Worm (Caenorhabditis elegans) whole organism, dauer: ENCODE results near the gene lbp-8.

Source experiments
- unc-62 ChIP-seq: sonication (generic microtip); optimal IDR thresholded peaks from 2 replicates; lab custom pipeline; 2017; ENCODE audit warnings: missing biosample characterization, missing genetic modification reagents, missing genetic modification characterization

lbp-8 gene

DNA sequence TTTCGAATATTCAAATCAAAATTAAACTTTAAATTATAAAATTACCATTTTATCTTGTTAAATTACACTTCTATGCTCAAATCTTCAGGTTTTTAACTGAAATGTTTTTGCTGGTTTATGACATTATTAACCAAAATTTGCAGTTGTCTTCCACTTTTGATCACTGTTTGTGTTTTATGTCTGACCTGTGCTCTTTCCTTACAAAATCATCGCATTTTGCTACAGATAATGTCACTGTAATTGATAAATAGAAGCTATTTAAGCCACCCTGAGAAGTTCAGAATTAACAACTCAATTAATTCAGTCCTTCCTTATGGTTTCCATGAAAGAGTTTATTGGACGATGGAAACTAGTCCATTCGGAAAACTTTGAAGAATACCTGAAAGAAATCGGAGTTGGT, at the start of gene lbp-8:
Gene lbp-8 (plus strand): TSS at position 301 of the 400 bp plus-strand sequence.
- TF ChIP-seq unc-62: no peak

DNA sequence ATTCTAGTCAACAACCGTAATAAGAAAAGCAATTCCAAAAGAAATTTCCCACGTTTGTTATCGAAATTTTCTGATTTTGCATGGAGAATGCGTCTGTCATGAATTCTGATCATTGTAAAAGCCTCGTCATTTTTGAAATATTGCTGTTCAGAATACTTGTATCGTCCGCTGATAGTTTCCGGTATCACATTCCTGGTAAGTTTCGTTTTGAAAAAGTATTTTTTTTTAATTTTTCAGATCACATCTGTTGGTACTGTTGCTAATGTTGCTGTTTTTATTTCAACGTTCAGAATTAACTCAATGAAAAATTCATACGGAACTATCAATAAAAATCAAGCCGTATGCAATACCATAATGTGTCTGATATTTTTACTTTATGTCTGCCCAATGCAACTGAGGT, 49.7 kb upstream of the lbp-8 start, which contains the start of gene srx-17:
Gene srx-17 (plus strand): TSS at position 301 of the 400 bp plus-strand sequence.
- TF ChIP-seq unc-62: no peak

DNA sequence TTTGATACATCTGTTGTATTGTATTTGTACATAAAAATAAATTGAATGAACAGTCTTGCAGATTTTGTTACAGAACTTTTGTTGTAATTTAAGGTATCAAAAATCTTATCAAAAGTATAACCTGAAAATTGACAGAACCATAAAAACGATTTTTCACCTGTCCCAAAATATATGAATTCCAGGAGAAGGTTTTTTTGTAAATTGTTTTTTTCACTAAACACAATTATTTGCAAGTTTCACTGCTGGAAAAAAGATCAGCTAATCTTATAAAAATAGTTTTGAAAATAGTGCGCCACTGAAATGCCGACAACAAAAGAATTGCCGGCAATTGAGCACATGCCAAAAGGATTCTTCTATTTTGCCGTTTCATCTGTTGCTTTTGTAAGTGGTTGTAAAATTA, 47.4 kb upstream of the lbp-8 start, which contains the start of gene srx-130:
Gene srx-130 (plus strand): TSS at position 301 of the 400 bp plus-strand sequence.
- TF ChIP-seq unc-62: no peak

DNA sequence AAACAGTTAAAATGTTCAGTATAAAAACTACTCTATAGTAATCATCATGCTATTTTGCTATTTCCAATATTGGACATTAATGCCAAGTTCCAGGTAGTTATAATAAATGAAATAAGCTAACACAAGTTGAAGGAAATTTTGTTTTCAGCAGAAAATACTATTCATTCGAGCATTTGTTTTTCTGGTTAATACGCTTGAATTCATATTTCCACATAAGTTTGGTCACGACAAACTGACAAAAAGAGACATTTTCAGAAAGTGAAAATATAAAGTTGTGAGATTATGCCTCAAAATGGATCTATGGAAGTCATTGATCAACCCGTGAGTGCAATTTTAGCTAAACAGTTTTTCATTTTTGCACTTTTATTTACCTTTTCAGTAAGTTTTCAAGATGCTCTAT, 45.4 kb upstream of the lbp-8 start, which contains the start of gene srx-131:
Gene srx-131 (plus strand): TSS at position 301 of the 400 bp plus-strand sequence.
- TF ChIP-seq unc-62: no peak

DNA sequence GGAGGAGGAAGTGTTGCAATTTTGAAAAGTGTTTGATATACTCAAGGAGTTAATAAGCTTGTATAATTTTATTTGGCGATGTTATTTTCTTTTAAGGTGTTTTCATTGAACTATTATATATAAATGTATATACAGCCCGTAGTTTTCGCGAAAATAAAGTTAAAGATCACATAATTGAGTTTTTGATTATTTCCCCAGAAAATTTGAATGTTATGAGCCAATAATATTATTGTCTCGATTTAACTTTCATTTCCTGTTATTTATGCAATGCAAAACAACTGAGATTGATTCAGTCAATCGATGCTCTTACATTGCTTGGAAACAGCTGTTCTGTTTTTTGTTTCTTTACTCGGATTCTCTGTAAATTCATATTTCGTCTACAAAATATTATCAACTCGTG, 42.2 kb upstream of the lbp-8 start, which contains the start of gene srx-133:
Gene srx-133 (plus strand): TSS at position 301 of the 400 bp plus-strand sequence.
- TF ChIP-seq unc-62: no peak

DNA sequence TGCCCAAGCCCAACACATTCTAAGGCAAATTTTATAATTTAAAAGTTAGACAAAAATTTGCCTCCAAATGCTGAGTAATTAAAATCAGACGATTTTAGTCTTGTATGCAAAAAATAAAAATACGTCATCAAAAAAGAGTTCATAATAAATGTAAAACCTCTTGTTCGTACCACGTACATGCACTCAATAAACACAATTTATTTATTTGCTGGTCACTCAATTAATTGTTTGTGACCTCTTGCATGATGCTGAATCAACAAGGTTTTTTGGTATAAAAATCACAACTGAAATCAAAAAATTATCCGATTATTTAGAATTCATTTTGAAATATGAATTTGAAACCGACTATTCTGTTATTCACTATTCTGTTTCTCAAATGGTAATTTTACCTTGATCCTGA, 40.4 kb upstream of the lbp-8 start, which contains the start of gene hpx-2:
Gene hpx-2 (plus strand): TSS at position 301 of the 400 bp plus-strand sequence.
- no peak for TF ChIP-seq unc-62

DNA sequence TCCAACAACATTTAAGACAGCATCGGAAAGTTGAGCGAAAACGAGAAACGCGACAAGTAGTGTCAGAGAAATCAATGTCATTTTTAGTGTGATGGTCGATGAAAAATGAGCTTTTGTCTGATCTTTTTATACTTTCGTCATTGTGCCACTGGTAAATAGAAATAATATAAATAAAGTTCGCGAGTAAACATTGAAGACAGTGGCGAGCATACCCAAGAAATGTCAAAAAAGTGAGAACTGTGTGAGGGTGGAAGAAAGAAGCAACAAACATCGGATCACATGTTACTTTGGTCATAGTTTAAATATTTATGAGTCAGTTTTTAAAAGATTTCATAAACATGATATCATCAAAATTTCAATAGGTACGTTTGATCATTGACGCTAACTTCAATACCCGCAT, 36.3 kb upstream of the lbp-8 start, which contains the start of gene ttr-21:
Gene ttr-21 (minus strand): TSS at position 100 of the 400 bp plus-strand sequence.
- no peak for TF ChIP-seq unc-62

DNA sequence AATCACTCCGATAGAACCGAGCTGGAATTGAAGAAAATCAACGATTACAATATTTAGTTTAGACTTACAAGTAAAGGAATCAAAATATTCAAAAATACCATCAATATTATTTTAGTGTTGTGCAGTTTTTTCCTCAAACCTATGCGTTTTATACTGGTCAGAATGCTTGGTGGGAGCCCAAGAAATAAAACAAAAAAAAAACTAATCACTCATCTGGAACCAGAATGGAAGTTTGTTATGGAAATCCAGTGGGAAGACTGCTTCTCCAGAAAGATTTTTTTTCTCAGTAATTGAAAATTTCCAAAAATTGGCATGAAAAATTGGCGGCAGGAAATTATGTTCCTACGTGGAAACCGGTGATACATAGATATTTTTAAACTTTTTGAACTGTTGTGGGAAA, 34.2 kb upstream of the lbp-8 start, which contains the start of gene srx-134:
Gene srx-134 (minus strand): TSS at position 101 of the 400 bp plus-strand sequence.
- TF ChIP-seq unc-62: no peak

DNA sequence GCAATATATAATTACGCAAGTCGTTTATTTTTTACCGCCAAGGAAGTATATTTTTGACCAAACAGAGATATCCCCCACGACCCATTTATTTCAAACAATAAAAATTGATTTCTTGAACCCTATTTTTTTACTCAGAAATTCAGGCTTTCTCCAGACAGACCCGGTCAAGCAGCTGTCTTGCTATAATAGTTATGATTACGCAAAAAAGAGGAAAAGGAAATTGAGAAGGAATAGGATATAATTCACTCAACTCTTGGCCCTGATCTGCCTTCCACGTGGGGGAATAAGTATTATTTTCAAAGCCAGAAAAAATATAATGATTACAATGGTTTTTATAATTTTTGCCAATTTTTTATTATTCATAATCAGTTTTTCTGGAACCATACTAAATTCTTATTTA, 33.4 kb upstream of the lbp-8 start, which contains the start of gene srx-136:
Gene srx-136 (plus strand): TSS at position 301 of the 400 bp plus-strand sequence.
- no peak for TF ChIP-seq unc-62

DNA sequence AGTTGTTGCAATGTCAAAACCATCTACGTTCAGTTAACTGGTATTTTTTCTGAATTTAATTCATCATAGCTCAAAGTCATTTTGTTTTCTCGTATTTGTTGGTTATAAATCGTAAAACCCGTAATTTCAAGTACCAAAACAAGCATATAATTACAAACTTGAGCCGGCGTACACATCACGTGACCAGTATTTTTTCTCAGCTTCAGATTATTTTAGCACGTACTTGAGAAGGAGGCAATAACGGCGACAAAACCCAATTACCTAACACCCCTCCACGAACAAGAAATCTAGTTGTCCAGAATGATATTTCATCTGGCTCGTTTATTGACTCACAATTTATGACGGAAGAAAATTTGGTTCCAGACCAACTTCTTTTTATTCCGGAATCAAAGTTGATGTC, 31.7 kb upstream of the lbp-8 start, which contains the start of gene srx-135:
Gene srx-135 (plus strand): TSS at position 301 of the 400 bp plus-strand sequence.
- no peak for TF ChIP-seq unc-62

DNA sequence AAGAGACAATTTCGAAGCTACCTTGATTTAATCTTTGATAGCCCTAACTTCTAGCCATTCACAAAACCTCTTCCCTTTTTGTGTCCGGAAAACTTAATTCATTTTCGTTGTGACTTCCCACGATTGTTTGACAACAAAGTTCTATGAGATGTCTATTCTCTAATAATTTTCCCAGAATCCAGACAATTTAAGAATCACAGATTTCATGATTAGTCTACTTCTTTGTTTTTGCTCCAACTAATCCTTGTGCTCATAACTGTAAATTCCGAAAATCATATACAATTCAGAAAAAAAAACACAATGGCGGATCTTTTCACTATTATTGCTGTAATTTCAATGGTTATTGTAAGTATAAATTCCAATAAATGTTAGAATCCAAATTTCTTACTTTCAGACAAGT, 28.1 kb upstream of the lbp-8 start, which contains the start of gene srx-137:
Gene srx-137 (plus strand): TSS at position 301 of the 400 bp plus-strand sequence.
- TF ChIP-seq unc-62: no peak

DNA sequence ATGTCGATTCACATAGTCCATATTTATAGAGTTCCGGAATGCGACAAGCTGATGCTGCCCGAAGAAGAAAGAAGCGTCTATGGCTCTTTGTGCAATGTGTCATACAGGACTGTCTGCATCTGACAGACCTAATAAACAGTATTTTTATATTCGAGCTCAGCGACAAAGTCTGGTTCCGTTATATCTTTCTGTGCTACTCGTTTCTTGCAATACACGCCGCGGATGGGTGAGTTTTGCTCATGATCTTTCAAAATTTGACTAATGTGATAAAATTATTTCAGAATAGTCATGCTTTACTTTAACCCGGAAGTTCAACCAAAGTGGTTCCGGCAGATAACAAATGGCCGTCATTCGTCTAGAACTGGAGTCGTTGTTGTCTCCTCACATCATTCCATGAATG, 26.9 kb upstream of the lbp-8 start:
- TF ChIP-seq unc-62: no peak

DNA sequence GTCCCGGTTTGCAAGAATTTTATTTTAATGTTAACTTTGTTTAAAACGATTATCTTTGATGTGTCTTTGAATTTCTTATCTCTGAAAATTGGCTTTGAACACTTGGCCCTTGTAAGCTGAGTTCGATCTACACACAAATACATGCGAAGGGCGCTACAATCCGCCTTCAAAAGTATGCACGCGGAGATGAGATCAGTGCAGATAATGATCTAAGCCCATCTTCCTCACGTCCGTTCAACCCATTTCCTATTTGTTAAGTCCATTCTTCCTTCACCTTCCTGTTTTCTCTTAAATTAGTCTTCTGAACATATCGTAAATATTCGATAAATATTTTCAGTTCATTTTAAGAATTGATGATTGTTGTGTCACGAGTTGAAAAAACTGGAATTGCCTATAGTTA, 24.2 kb upstream of the lbp-8 start, which contains the start of gene nhr-175:
Gene nhr-175 (plus strand): TSS at position 339 of the 400 bp plus-strand sequence.
- no peak for TF ChIP-seq unc-62

DNA sequence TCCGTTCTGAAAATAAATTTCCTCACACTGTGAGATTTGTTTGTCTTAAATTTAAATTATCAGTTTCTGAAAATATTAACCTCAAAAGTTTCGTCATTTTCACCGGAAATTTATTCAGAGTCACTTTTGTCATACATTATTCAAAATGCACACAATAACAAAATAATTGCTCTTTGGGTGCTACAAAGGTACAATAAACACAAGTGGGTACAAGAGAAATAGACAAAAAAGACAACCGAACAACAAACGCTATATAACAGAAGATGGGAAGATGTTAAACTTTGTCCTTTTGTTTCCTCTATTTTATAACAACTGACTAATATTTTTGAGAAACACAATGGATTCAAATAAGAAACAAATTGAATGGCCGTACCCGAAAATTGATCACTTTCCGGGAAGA, 21.0 kb upstream of the lbp-8 start:
- no peak for TF ChIP-seq unc-62

DNA sequence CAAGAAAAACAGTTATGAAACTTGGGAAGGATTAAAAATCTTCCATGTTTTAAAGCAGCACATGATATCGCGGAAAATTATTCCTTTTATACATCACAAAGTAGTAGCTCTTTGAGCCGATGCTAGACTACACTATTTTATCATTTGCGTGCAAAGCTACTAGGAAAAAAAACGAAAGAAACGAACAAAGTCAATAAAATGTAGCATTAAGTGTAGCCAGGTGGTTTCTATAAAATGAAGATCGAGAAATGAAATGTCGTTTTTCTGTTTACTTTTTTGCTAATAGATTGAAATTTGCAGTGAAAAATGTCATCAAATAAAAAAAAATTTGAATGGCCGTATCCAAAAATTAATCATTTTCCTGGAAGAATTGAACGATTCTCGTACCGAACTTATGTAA, 17.7 kb upstream of the lbp-8 start, which contains the start of gene cpt-5:
Gene cpt-5 (plus strand): TSS at position 301 of the 400 bp plus-strand sequence.
- TF ChIP-seq unc-62: no peak

DNA sequence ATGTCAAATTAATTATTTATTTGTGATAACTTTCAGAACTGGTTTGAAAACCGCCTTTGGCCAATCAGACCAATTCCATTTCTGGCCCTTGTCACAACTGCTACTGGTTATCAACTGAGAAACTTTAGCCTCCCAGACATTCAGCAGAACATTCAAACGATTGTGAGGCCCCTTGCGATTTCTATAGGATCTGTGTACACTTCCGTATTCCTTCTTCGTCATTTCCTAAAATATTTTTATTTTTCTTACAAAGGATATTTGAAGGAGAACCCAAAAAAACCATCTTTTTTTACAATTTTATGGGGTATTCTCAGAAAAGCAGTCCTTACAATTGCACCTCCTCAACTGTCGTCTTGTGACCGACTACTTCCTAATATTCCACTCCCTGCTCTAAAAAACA, 17.2 kb upstream of the lbp-8 start:
- no peak for TF ChIP-seq unc-62

DNA sequence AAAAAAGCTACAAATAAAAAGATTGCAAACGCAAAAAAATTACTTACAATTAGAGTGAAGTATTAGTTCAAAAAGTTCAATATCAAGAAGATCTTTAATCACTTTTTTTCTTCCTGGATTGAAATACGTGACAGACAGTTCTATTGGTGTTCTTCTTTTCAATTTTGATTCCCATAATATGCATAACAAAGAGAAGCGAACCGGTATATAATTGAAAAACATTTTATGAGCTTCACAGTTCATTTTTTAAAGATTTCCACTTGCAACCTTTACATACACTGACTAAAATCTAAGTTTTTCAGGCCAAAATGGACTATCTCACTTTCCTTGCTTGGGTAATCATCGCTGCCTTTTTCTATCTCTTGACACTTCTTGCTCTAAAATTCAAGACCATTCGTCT, 14.0 kb upstream of the lbp-8 start, which contains the start of gene T22G5.1:
Gene T22G5.1 (plus strand): TSS at position 301 of the 400 bp plus-strand sequence.
- TF ChIP-seq unc-62: no peak

DNA sequence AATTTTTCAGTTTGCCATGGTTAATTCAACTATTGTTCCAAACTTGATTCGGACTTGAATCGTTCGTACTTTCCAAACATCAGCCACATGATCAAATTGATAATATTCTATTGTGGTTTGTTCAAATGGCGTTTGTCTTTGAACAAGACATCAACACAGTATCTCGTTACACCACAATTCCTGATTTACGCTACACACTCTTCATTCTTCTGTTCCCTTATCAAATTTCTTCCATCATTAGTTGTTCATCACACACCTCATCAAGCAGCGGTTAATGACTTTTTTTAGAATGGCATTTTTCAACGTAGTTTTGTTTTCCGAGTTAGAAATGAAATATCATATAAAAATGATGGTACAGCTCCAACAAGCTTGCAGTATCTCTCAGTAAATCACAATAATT, 12.3 kb upstream of the lbp-8 start:
- no peak for TF ChIP-seq unc-62
